Worm (Caenorhabditis elegans) whole organism, young adult: ENCODE measurements around the gene rhr-2.

Source experiments
- D2030.7 ChIP-seq: fragments of 200-800 bp; sonication (Bioruptor generic); IDR thresholded peaks from 2 replicates; pipeline ENCODE4 v1.3.6; 2022; ENCODE audit warnings: missing genetic modification reagents, missing genetic modification characterization, missing compliant biosample characterization
- F49E8.2 ChIP-seq: sonication (generic microtip); optimal IDR thresholded peaks from 3 replicates; lab custom pipeline; 2017; ENCODE audit warnings: missing genetic modification characterization, mild to moderate bottlenecking, missing compliant biosample characterization, antibody characterized with exemption, moderate library complexity; ENCODE audit not compliant: insufficient read depth
- Y53G8AR.9 ChIP-seq: fragments of 200-800 bp; sonication (Bioruptor generic); conservative IDR thresholded peaks from 2 replicates; pipeline ENCODE4 v1.3.6; 2022; ENCODE audit warnings: missing genetic modification reagents, missing genetic modification characterization, missing compliant biosample characterization
- Y56A3A.18 ChIP-seq: fragments of 200-800 bp; sonication (Bioruptor generic); IDR thresholded peaks from 2 replicates; pipeline ENCODE4 v1.3.6; 2022; ENCODE audit warnings: missing genetic modification reagents, missing genetic modification characterization, missing compliant biosample characterization
- Y79H2A.3 ChIP-seq: fragments of 200-800 bp; sonication (Bioruptor generic); conservative IDR thresholded peaks from 2 replicates; pipeline ENCODE4 v1.3.6; 2022; ENCODE audit warnings: missing genetic modification reagents, missing genetic modification characterization, missing compliant biosample characterization
- ama-1 ChIP-seq, 3 experiments: fragments of 150-350 bp in 1 of 3; sonication (generic microtip) in 2 of 3; optimal IDR thresholded peaks; 2 replicates each; lab custom pipeline; 2014 to 2018; ENCODE audit warnings: missing biosample characterization in 2 of 3, missing genetic modification characterization in 2 of 3, missing genetic modification reagents in 2 of 3
- attf-5 ChIP-seq: fragments of 200-800 bp; sonication (Bioruptor generic); optimal IDR thresholded peaks from 2 replicates; lab custom pipeline; 2018; ENCODE audit warnings: mild to moderate bottlenecking, missing genetic modification characterization, missing compliant biosample characterization
- attf-6 ChIP-seq: fragments of 200-800 bp; sonication (Bioruptor generic); IDR thresholded peaks from 2 replicates; pipeline ENCODE4 v1.3.6; 2022; ENCODE audit warnings: missing genetic modification reagents, missing genetic modification characterization, missing compliant biosample characterization
- bed-1 ChIP-seq: fragments of 200-800 bp; sonication (Bioruptor generic); IDR thresholded peaks from 2 replicates; pipeline ENCODE4 v1.3.6; 2022; ENCODE audit warnings: missing genetic modification reagents, missing genetic modification characterization, missing compliant biosample characterization
- ccch-3 ChIP-seq: fragments of 200-800 bp; sonication (Bioruptor generic); optimal IDR thresholded peaks from 2 replicates; lab custom pipeline; 2018; ENCODE audit warnings: mild to moderate bottlenecking, missing genetic modification characterization, missing compliant biosample characterization
- cebp-1 ChIP-seq, 2 experiments: fragments of 200-800 bp in 1 of 2; sonication (Bioruptor generic) in 1 of 2; sonication (generic microtip) in 1 of 2; IDR thresholded peaks in 1 of 2; optimal IDR thresholded peaks in 1 of 2; 2 replicates each; pipeline versions ENCODE4 v1.3.6 to Lab custom; 2017 to 2022; ENCODE audit warnings: missing compliant biosample characterization in 2 of 2, missing genetic modification characterization in 2 of 2, mild to moderate bottlenecking in 1 of 2, missing genetic modification reagents in 1 of 2, moderate library complexity in 1 of 2
- ceh-91 ChIP-seq: fragments of 200-800 bp; sonication (Bioruptor generic); IDR thresholded peaks from 2 replicates; pipeline ENCODE4 v1.3.6; 2022; ENCODE audit warnings: missing genetic modification reagents, missing genetic modification characterization, missing compliant biosample characterization
- chd-7 ChIP-seq: sonication (generic microtip); optimal IDR thresholded peaks from 2 replicates; lab custom pipeline; 2016; ENCODE audit warnings: mild to moderate bottlenecking, missing genetic modification characterization, moderate library complexity, missing compliant biosample characterization
- egl-44 ChIP-seq: fragments of 200-800 bp; sonication (Bioruptor generic); IDR thresholded peaks from 2 replicates; pipeline ENCODE4 v1.3.6; 2022; ENCODE audit warnings: missing genetic modification reagents, missing genetic modification characterization, missing compliant biosample characterization
- ekl-4 ChIP-seq: fragments of 200-800 bp; sonication (Bioruptor generic); IDR thresholded peaks from 2 replicates; pipeline ENCODE4 v1.3.6; 2022; ENCODE audit warnings: missing genetic modification reagents, missing genetic modification characterization, missing compliant biosample characterization
- hmg-20 ChIP-seq: fragments of 200-800 bp; sonication (Bioruptor generic); IDR thresholded peaks from 2 replicates; pipeline ENCODE4 v1.3.6; 2022; ENCODE audit warnings: missing genetic modification reagents, missing genetic modification characterization, missing compliant biosample characterization
- hrde-1 ChIP-seq: sonication (generic microtip); optimal IDR thresholded peaks from 2 replicates; lab custom pipeline; 2016; ENCODE audit warnings: missing genetic modification characterization, mild to moderate bottlenecking, missing compliant biosample characterization, moderate library complexity, missing genotype, missing genetic modification reagents, borderline replicate concordance
- hsf-1 ChIP-seq: fragments of 200-800 bp; sonication (Bioruptor generic); IDR thresholded peaks from 2 replicates; pipeline ENCODE4 v1.3.6; 2022; ENCODE audit warnings: missing genetic modification reagents, missing genetic modification characterization, missing compliant biosample characterization
- lag-1 ChIP-seq: fragments of 200-800 bp; sonication (Bioruptor generic); IDR thresholded peaks from 2 replicates; pipeline ENCODE4 v1.3.6; 2022; ENCODE audit warnings: missing genetic modification reagents, missing genetic modification characterization, missing compliant biosample characterization
- let-607 ChIP-seq, 2 experiments: fragments of 200-800 bp in 1 of 2; sonication (Bioruptor generic) in 1 of 2; sonication (generic microtip) in 1 of 2; optimal IDR thresholded peaks; 2 replicates each; lab custom pipeline; 2016 to 2018; ENCODE audit warnings: mild to moderate bottlenecking in 2 of 2, missing compliant biosample characterization in 2 of 2, missing genetic modification characterization in 2 of 2, moderate library complexity in 2 of 2, missing genotype in 1 of 2
- lin-26 ChIP-seq: fragments of 200-800 bp; sonication (Bioruptor generic); IDR thresholded peaks from 2 replicates; pipeline ENCODE4 v1.3.6; 2022; ENCODE audit warnings: missing genetic modification reagents, missing genetic modification characterization, missing compliant biosample characterization
- lin-35 ChIP-seq, 3 experiments: fragments of 150-350 bp in 2 of 3; sonication (generic microtip) in 1 of 3; optimal IDR thresholded peaks; 2 replicates each; lab custom pipeline; 2014 to 2018; ENCODE audit warnings: missing biosample characterization in 3 of 3, missing genetic modification characterization in 3 of 3, missing genetic modification reagents in 3 of 3
- madf-8 ChIP-seq: fragments of 200-800 bp; sonication (Bioruptor generic); conservative IDR thresholded peaks from 2 replicates; pipeline ENCODE4 v1.3.6; 2022; ENCODE audit warnings: missing genetic modification reagents, missing genetic modification characterization, missing compliant biosample characterization
- mxl-1 ChIP-seq: sonication (generic microtip); optimal IDR thresholded peaks from 2 replicates; lab custom pipeline; 2016; ENCODE audit warnings: missing genetic modification characterization, missing compliant biosample characterization
- nhr-179 ChIP-seq: sonication (generic microtip); optimal IDR thresholded peaks from 2 replicates; lab custom pipeline; 2016; ENCODE audit warnings: mild to moderate bottlenecking, missing genetic modification characterization, missing compliant biosample characterization
- nhr-80 ChIP-seq: sonication (generic microtip); optimal IDR thresholded peaks from 2 replicates; lab custom pipeline; 2016; ENCODE audit warnings: missing genetic modification characterization, missing compliant biosample characterization
- nhr-90 ChIP-seq: sonication (generic microtip); optimal IDR thresholded peaks from 2 replicates; lab custom pipeline; 2016; ENCODE audit warnings: missing genotype, mild to moderate bottlenecking, missing genetic modification characterization, missing compliant biosample characterization
- sdz-38 ChIP-seq: sonication (generic microtip); optimal IDR thresholded peaks from 2 replicates; lab custom pipeline; 2016; ENCODE audit warnings: missing genotype, missing genetic modification characterization, missing compliant biosample characterization
- snpc-1.1 ChIP-seq: sonication (generic microtip); optimal IDR thresholded peaks from 2 replicates; lab custom pipeline; 2017; ENCODE audit warnings: missing genetic modification characterization, mild to moderate bottlenecking, missing compliant biosample characterization, antibody characterized with exemption, moderate library complexity, missing genotype, missing genetic modification reagents; ENCODE audit not compliant: insufficient read depth
- snpc-3.4 ChIP-seq: sonication (generic microtip); optimal IDR thresholded peaks from 2 replicates; lab custom pipeline; 2017; ENCODE audit warnings: missing genetic modification characterization, mild to moderate bottlenecking, missing compliant biosample characterization, antibody characterized with exemption, moderate library complexity, missing genotype, missing genetic modification reagents
- somi-1 ChIP-seq: fragments of 200-800 bp; sonication (Bioruptor generic); optimal IDR thresholded peaks from 2 replicates; lab custom pipeline; 2018; ENCODE audit warnings: mild to moderate bottlenecking, missing genetic modification characterization, missing compliant biosample characterization
- tbp1 ChIP-seq: fragments of 200-800 bp; sonication (Bioruptor generic); optimal IDR thresholded peaks from 2 replicates; lab custom pipeline; 2018; ENCODE audit warnings: mild to moderate bottlenecking, missing genetic modification characterization, missing compliant biosample characterization
- ztf-18 ChIP-seq: sonication (generic microtip); optimal IDR thresholded peaks from 2 replicates; lab custom pipeline; 2016; ENCODE audit warnings: missing genotype, mild to moderate bottlenecking, missing genetic modification characterization, missing compliant biosample characterization
- ztf-25 ChIP-seq: fragments of 200-800 bp; sonication (Bioruptor generic); IDR thresholded peaks from 2 replicates; pipeline ENCODE4 v1.3.6; 2022; ENCODE audit warnings: missing genetic modification reagents, missing genetic modification characterization, missing compliant biosample characterization
- ztf-26 ChIP-seq: sonication (generic microtip); optimal IDR thresholded peaks from 2 replicates; lab custom pipeline; 2017; ENCODE audit warnings: missing genetic modification characterization, missing compliant biosample characterization

rhr-2 gene

DNA sequence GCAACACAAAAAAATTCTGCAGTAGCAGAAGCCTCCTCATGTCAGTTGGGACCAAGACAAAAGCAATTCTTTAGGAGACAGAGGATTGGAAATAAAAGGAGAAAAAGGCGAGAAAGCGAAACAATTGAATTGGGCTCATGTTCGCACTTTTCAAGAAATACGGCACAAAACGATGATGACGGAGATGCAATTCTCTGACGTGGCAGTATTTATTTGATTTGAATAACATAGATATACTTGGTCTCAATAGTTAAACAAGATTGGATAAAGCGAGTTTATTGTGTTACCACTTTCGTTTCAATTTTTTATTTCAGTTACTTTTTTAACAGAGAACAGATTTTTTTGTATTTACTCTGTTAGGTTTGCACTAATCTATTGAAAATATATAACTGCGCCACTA is 32.5 kb downstream of the rhr-2 start:
- no peak for TF ChIP-seq let-607 (tag; optimal IDR thresholded peaks at IDR 0.05; lab: Kevin White, UChicago)
- no peak for TF ChIP-seq ccch-3 (GFP tag; lab: Kevin White, UChicago)
- no peak for TF ChIP-seq D2030.7
- no peak for TF ChIP-seq chd-7 (tag; lab: Kevin White, UChicago)
- TF ChIP-seq sdz-38 (tag; lab: Kevin White, UChicago): no peak
- no peak for TF ChIP-seq mxl-1 (tag; lab: Kevin White, UChicago)
- TF ChIP-seq tbp1 (GFP tag; lab: Kevin White, UChicago): no peak
- TF ChIP-seq Y53G8AR.9 (GFP tag; lab: Robert Waterston, UW): no peak
- TF ChIP-seq Y56A3A.18 (GFP tag; lab: Robert Waterston, UW): no peak
- TF ChIP-seq cebp-1 (GFP tag; IDR thresholded peaks at IDR 0.05; lab: Robert Waterston, UW): no peak
- TF ChIP-seq cebp-1 (tag; optimal IDR thresholded peaks at IDR 0.05; lab: Kevin White, UChicago): no peak
- no peak for TF ChIP-seq ceh-91 (GFP tag; lab: Robert Waterston, UW)
- no peak for TF ChIP-seq madf-8 (GFP tag; lab: Robert Waterston, UW)
- TF ChIP-seq Y79H2A.3 (GFP tag; lab: Robert Waterston, UW): no peak
- TF ChIP-seq nhr-90 (tag; lab: Kevin White, UChicago): no peak
- no peak for TF ChIP-seq snpc-1.1
- no peak for TF ChIP-seq nhr-179 (tag; lab: Kevin White, UChicago)
- TF ChIP-seq ztf-25 (GFP tag; lab: Robert Waterston, UW): no peak
- TF ChIP-seq egl-44 (GFP tag; lab: Robert Waterston, UW): no peak

DNA sequence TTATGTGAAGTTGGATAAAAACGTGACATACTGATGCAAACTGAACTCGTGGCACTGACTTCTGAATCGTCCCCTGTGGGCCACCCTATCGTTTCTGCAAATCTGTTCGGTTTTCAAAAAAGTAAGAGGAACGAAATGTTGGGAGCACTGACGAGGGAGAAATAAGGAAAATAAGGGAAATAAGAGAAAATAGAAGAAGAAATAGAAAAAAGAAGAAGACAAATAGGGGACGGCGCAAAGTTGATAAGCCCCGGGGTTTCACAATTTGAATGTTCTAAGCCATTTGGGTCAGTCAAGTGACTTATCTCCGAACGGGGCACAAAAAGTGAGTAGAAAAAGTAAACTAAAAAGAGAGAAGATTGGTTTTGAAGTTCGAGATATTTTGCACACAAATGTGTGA is 34.4 kb downstream of the rhr-2 start, which contains the start of gene W05E10.5:
TSS of gene W05E10.5 (minus strand) at position 101 of the 400 bp plus-strand sequence.
- no peak for TF ChIP-seq somi-1
- TF ChIP-seq chd-7 (tag; lab: Kevin White, UChicago): no peak
- TF ChIP-seq bed-1 (GFP tag; lab: Robert Waterston, UW): no peak
- no peak for TF ChIP-seq lin-35 (GFP tag; optimal IDR thresholded peaks at IDR 0.05; lab: Kevin White, UChicago)
- no peak for TF ChIP-seq tbp1 (GFP tag; lab: Kevin White, UChicago)
- no peak for TF ChIP-seq F49E8.2 (tag; lab: Kevin White, UChicago)
- no peak for TF ChIP-seq ceh-91 (GFP tag; lab: Robert Waterston, UW)
- no peak for TF ChIP-seq attf-5 (GFP tag; lab: Kevin White, UChicago)
- TF ChIP-seq ekl-4 (GFP tag; lab: Robert Waterston, UW): no peak
- TF ChIP-seq nhr-90 (tag; lab: Kevin White, UChicago): no peak
- TF ChIP-seq lin-26 (GFP tag; lab: Robert Waterston, UW): no peak
- no peak for TF ChIP-seq ama-1 (optimal IDR thresholded peaks at IDR 0.05; lab: Kevin White, UChicago)
- no peak for TF ChIP-seq ama-1 (GFP tag; optimal IDR thresholded peaks at IDR 0.05; lab: Kevin White, UChicago)
- no peak for TF ChIP-seq hrde-1
- no peak for TF ChIP-seq ztf-18 (tag; lab: Kevin White, UChicago)
- no peak for TF ChIP-seq lag-1 (GFP tag; lab: Robert Waterston, UW)
- no peak for TF ChIP-seq attf-6
- TF ChIP-seq hsf-1 (GFP tag; lab: Robert Waterston, UW): no peak
- TF ChIP-seq ztf-26 (tag; lab: Kevin White, UChicago): no peak
- TF ChIP-seq snpc-3.4 (tag; lab: Kevin White, UChicago): no peak

DNA sequence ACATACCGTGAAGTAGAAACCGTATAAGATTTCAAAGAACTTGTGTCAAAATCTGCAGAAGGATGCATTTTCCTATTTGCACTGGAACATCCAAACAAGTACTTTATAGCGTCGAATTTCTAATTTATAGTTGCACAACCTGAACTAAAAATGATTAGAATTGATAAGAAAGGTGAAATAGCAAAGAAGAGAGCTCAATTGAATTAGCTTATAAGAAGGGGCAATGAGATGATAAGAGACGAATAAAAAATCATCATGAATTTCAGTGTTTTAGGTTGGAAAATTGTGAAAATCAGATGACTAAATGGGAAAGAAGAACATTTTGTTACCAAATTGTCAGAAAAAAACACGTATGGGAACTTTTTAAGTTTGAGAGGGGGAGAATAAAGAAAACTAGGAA is 38.4 kb downstream of the rhr-2 start, which contains the start of gene W05E10.1:
TSS of gene W05E10.1 (minus strand) at position 139 of the 400 bp plus-strand sequence.
- no peak for TF ChIP-seq hmg-20 (GFP tag; lab: Robert Waterston, UW)
- peak; percentile 57 for TF ChIP-seq nhr-80 (tag; lab: Kevin White, UChicago)
